Worm (Caenorhabditis elegans): ENCODE data around the gene osm-11.
A peak's percentile ranks its signal among the peaks of the same experiment; 100 is the strongest.

osm-11 gene

DNA sequence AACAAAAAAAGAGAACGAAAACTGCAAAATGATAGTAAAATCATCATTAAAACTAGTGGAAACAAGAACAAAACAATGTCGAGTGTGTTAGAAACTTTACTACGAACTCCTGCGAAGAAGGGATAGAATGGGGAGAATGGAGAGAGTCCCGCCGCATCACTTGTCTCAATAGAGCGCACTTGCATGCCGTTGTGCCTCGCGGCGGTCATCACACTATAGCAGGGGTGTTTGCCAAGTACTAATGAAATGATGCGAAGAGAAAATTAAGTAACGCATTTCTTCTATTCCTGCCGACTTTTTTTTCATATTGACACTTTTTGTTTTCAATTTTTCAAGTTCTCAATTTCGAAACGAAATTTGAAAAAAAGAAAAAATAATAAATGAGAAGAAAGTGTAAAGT lies 29.2 kb downstream of the osm-11 start:
- peak; percentile 65 for TF ChIP-seq dox-1 (GFP tag; IDR thresholded peaks at IDR 0.05)
- TF ChIP-seq zim-3 (tag; optimal IDR thresholded peaks at IDR 0.05): no peak
- TF ChIP-seq F33H1.4 (GFP tag; IDR thresholded peaks at IDR 0.05): no peak
- peak; percentile 43; the same call in 1 of the 2 replicates for TF ChIP-seq hmg-1.2 (GFP tag; IDR thresholded peaks at IDR 0.05)
- peak; percentile 75 for TF ChIP-seq madf-10 (tag; optimal IDR thresholded peaks at IDR 0.05)
- TF ChIP-seq F39B2.1 (GFP tag; IDR thresholded peaks at IDR 0.05): no peak
- TF ChIP-seq hrde-1 (tag; optimal IDR thresholded peaks at IDR 0.05; ENCODE audit: borderline replicate concordance): no peak
- peak; percentile 92 for TF ChIP-seq nhr-80 (tag; optimal IDR thresholded peaks at IDR 0.05)
- no peak for TF ChIP-seq mel-28 (tag; optimal IDR thresholded peaks at IDR 0.05; ENCODE audit: borderline replicate concordance)
- 0 out of 2 replicates have a peak, but pooled peaks have one; percentile 40 for TF ChIP-seq K11D2.4 (GFP tag; IDR thresholded peaks at IDR 0.05)
- TF ChIP-seq attf-3 (GFP tag; conservative IDR thresholded peaks at IDR 0.05): no peak
- no peak for TF ChIP-seq ceh-91 (GFP tag; IDR thresholded peaks at IDR 0.05)
- TF ChIP-seq ceh-27 (GFP tag; optimal IDR thresholded peaks at IDR 0.05): peak; percentile 72
- no peak for TF ChIP-seq Y95B8A.8 (GFP tag; IDR thresholded peaks at IDR 0.05)
- no peak for TF ChIP-seq die-1 (tag; optimal IDR thresholded peaks at IDR 0.05)
- peak; percentile 57 for TF ChIP-seq attf-5 (GFP tag; optimal IDR thresholded peaks at IDR 0.05)
- TF ChIP-seq bed-2 (GFP tag; IDR thresholded peaks at IDR 0.05): no peak
- TF ChIP-seq F23B12.7 (tag; optimal IDR thresholded peaks at IDR 0.05; ENCODE audit: insufficient read depth): peak; percentile 61
- no peak for TF ChIP-seq pbrm-1 (GFP tag; IDR thresholded peaks at IDR 0.05)
- TF ChIP-seq tbx-9 (tag; optimal IDR thresholded peaks at IDR 0.05; ENCODE audit: borderline replicate concordance): no peak
- no peak for TF ChIP-seq lin-54 (GFP tag; optimal IDR thresholded peaks at IDR 0.05)
- no peak for TF ChIP-seq him-1 (tag; optimal IDR thresholded peaks at IDR 0.05)
- no peak for TF ChIP-seq T26A5.8 (tag; optimal IDR thresholded peaks at IDR 0.05)
- TF ChIP-seq rcor-1 (GFP tag; IDR thresholded peaks at IDR 0.05): peak; percentile 17; the same call in 1 of the 2 replicates
- TF ChIP-seq tbp1 (GFP tag; optimal IDR thresholded peaks at IDR 0.05): peak; percentile 13
- no peak for TF ChIP-seq nhr-27 (tag; optimal IDR thresholded peaks at IDR 0.05)
- peak in 1 of 3 experiments; percentile 27 for TF ChIP-seq lin-35 (GFP tag; optimal IDR thresholded peaks at IDR 0.05)
- peak; percentile 96 for TF ChIP-seq mcd-1 (GFP tag; IDR thresholded peaks at IDR 0.05)
- no peak for TF ChIP-seq snpc-1.1 (tag; optimal IDR thresholded peaks at IDR 0.05; ENCODE audit: insufficient read depth)
- TF ChIP-seq T07F8.4 (tag; optimal IDR thresholded peaks at IDR 0.05): no peak
- TF ChIP-seq mxl-1 (tag; optimal IDR thresholded peaks at IDR 0.05): no peak
- TF ChIP-seq egl-44 (GFP tag; IDR thresholded peaks at IDR 0.05): no peak
- TF ChIP-seq somi-1 (GFP tag; optimal IDR thresholded peaks at IDR 0.05): peak; percentile 11
- TF ChIP-seq ztf-18 (tag; optimal IDR thresholded peaks at IDR 0.05): peak; percentile 5
- TF ChIP-seq ztf-26 (tag; optimal IDR thresholded peaks at IDR 0.05): peak; percentile 74
- TF ChIP-seq gei-17 (GFP tag; optimal IDR thresholded peaks at IDR 0.05): no peak
- TF ChIP-seq F57C9.4 (tag; optimal IDR thresholded peaks at IDR 0.05): no peak
- TF ChIP-seq snpc-4 (GFP tag; optimal IDR thresholded peaks at IDR 0.05): no peak
- TF ChIP-seq snpc-4 (tag; optimal IDR thresholded peaks at IDR 0.05): peak in 3 of 4 experiments; percentile 18 to 50 (median 30)
- TF ChIP-seq lin-40 (tag; optimal IDR thresholded peaks at IDR 0.05): peak; percentile 80
- no peak for TF ChIP-seq hlh-26 (GFP tag; conservative IDR thresholded peaks at IDR 0.05)
